Worm (Caenorhabditis elegans): ENCODE results near the gene C54H2.4.

Gene C54H2.4

ce11 chrX:5726160-5726559, 44.4 kb downstream of the C54H2.4 start:
- TF ChIP-seq pqm-1 (tag; optimal IDR thresholded peaks at IDR 0.05): no peak
- TF ChIP-seq hmg-11 (tag; optimal IDR thresholded peaks at IDR 0.05): no peak
- no peak for TF ChIP-seq nhr-25 (tag; optimal IDR thresholded peaks at IDR 0.05)
- no peak for TF ChIP-seq ceh-16 (tag; optimal IDR thresholded peaks at IDR 0.05)
- TF ChIP-seq eor-1 (tag; optimal IDR thresholded peaks at IDR 0.05): no peak

ce11 chrX:5724544-5724943, 46.0 kb downstream of the C54H2.4 start:
- TF ChIP-seq snpc-4 (tag; optimal IDR thresholded peaks at IDR 0.05) (no peak), ceh-16 (tag; optimal IDR thresholded peaks at IDR 0.05) (no peak), lin-39 (tag; optimal IDR thresholded peaks at IDR 0.05) (no peak), mml-1 (tag; optimal IDR thresholded peaks at IDR 0.05) (no peak), R02D3.7 (tag; optimal IDR thresholded peaks at IDR 0.05) (no peak), nhr-11 (tag; optimal IDR thresholded peaks at IDR 0.05) (no peak)

- TF ChIP-seq nhr-25 (tag; optimal IDR thresholded peaks at IDR 0.05) (no peak), pqm-1 (tag; optimal IDR thresholded peaks at IDR 0.05) (no peak), hmg-11 (tag; optimal IDR thresholded peaks at IDR 0.05) (no peak), elt-2 (tag; optimal IDR thresholded peaks at IDR 0.05) (no peak), ceh-82 (tag; optimal IDR thresholded peaks at IDR 0.05) (no peak), nhr-76 (tag; optimal IDR thresholded peaks at IDR 0.05) (no peak), elt-3 (tag; optimal IDR thresholded peaks at IDR 0.05) (no peak), lin-39 (tag; optimal IDR thresholded peaks at IDR 0.05) (no peak), nhr-28 (tag; optimal IDR thresholded peaks at IDR 0.05) (no peak), ztf-11 (tag; optimal IDR thresholded peaks at IDR 0.05) (no peak), R02D3.7 (tag; optimal IDR thresholded peaks at IDR 0.05) (no peak), snpc-4 (tag; optimal IDR thresholded peaks at IDR 0.05) (no peak), lsy-12 (tag; optimal IDR thresholded peaks at IDR 0.05) (no peak), mml-1 (tag; optimal IDR thresholded peaks at IDR 0.05) (no peak)
Observed at ce11 chrX:5723758-5724157, 46.8 kb downstream of the C54H2.4 start.

ce11 chrX:5720929-5721328, 49.6 kb downstream of the C54H2.4 start:
- TF ChIP-seq ztf-4 (tag; optimal IDR thresholded peaks at IDR 0.05) (no peak), unc-62 (GFP tag; optimal IDR thresholded peaks at IDR 0.05) (no peak), tbx-2 (tag; optimal IDR thresholded peaks at IDR 0.05) (no peak), fkh-10 (GFP tag; optimal IDR thresholded peaks at IDR 0.05) (no peak), fos-1 (tag; optimal IDR thresholded peaks at IDR 0.05) (no peak), lin-15B (tag; optimal IDR thresholded peaks at IDR 0.05) (no peak), lin-39 (tag; optimal IDR thresholded peaks at IDR 0.05) (no peak), egl-5 (tag; optimal IDR thresholded peaks at IDR 0.05) (no peak), unc-39 (tag; optimal IDR thresholded peaks at IDR 0.05) (no peak), ceh-28 (tag; optimal IDR thresholded peaks at IDR 0.05) (no peak), egl-27 (tag; optimal IDR thresholded peaks at IDR 0.05) (no peak), elt-3 (tag; optimal IDR thresholded peaks at IDR 0.05) (no peak)

- TF ChIP-seq pqm-1 (tag; optimal IDR thresholded peaks at IDR 0.05) (no peak), nhr-12 (tag; optimal IDR thresholded peaks at IDR 0.05) (no peak), nhr-23 (tag; optimal IDR thresholded peaks at IDR 0.05) (no peak), unc-39 (tag; optimal IDR thresholded peaks at IDR 0.05) (no peak)
Observed at ce11 chrX:5720124-5720523, 50.4 kb downstream of the C54H2.4 start, which contains the start of gene C41G11.1. C41G11.1 (minus strand) TSS chrX:5720224.

Data from whole organism, L3 larva.